Fruit fly (Drosophila melanogaster) whole organism, wandering third instar larva: Measurements from ENCODE around the gene Dus2.

Experiments
- Jra ChIP-seq: sonication (Bioruptor generic); optimal IDR thresholded peaks from 2 replicates; lab custom pipeline; 2016; ENCODE audit warnings: missing biosample characterization, missing genetic modification characterization
- dmrt93B ChIP-seq: fragments of 200-800 bp; sonication (Bioruptor generic); optimal IDR thresholded peaks from 2 replicates; lab custom pipeline; 2018; ENCODE audit warnings: missing biosample characterization, mild to moderate bottlenecking, missing genetic modification characterization

DNA sequence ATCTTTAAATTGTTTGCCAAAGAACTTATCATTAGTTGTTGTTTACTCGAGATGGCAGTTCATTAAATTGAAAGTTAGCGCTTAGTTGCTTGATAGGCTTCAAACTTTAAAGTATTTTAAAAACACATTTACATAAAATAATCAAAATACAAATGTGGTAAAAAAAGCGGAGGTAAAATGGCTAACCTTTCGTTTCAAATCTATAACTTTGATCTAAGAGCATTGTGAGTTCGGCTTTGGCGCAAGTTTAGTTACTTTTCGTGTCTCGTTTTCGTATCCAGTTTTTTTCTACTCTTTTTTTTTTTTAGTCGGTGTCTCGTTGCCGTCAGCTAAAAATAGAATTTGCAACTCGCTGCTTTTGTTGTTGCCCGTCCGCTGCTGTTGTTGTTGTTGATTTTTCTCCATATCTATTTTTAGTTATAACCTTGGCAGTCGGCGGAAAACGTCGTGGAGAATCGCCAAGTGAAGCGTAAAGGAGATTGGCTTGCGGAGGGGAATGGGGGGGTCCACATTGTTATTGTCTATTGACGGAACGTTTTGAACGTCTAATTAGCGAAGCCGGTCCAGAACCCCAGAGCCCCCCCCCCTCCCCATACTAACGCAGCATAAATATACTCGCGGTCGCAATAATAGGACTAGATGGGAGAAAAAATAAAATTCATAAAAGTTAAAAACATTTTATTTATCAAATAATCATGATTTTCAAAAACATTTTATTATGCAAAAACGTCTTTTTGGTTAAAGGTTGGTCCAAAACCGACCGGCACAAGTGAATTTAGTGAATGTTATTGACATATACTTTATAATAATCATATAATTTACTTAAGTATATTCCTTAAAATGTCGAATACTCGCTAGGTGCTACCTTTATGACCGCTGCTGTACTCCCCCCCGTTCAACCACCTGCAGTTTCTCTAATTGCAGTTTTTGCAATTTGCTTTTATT lies 23.0 kb upstream of the Dus2 start:
- no peak for TF ChIP-seq Jra (GFP tag; lab: Kevin White, UChicago)
- TF ChIP-seq dmrt93B (GFP tag; lab: Kevin White, UChicago): peak; percentile 26
